Worm (Caenorhabditis elegans) whole organism, L2 larva: ENCODE results near the gene F21G4.5.

Experiments
- ZK546.5 ChIP-seq: sonication (generic microtip); optimal IDR thresholded peaks from 2 replicates; lab custom pipeline; 2017; ENCODE audit warnings: missing biosample characterization, missing genetic modification characterization
- aly-2 ChIP-seq: fragments of 150-350 bp; optimal IDR thresholded peaks from 2 replicates; lab custom pipeline; 2014; ENCODE audit warnings: missing biosample characterization, missing genetic modification characterization
- egl-27 ChIP-seq: sonication (generic microtip); optimal IDR thresholded peaks from 3 replicates; lab custom pipeline; 2017; ENCODE audit warnings: missing biosample characterization, missing genetic modification reagents, missing genetic modification characterization
- elt-1 ChIP-seq: fragments of 150-350 bp; optimal IDR thresholded peaks from 2 replicates; lab custom pipeline; 2014; ENCODE audit warnings: missing biosample characterization, missing genetic modification characterization
- elt-3 ChIP-seq: sonication (generic microtip); optimal IDR thresholded peaks from 2 replicates; lab custom pipeline; 2017; ENCODE audit warnings: missing biosample characterization, missing genetic modification characterization
- fos-1 ChIP-seq: fragments of 150-350 bp; optimal IDR thresholded peaks from 2 replicates; lab custom pipeline; 2014; ENCODE audit warnings: missing biosample characterization, missing genetic modification characterization
- lsy-2 ChIP-seq, 2 experiments: fragments of 150-350 bp in 1 of 2; sonication (generic microtip) in 1 of 2; optimal IDR thresholded peaks; 2 replicates each; lab custom pipeline; 2014 to 2017; ENCODE audit warnings: missing biosample characterization in 2 of 2, missing genetic modification characterization in 2 of 2
- nhr-129 ChIP-seq: fragments of 150-350 bp; optimal IDR thresholded peaks from 2 replicates; lab custom pipeline; 2014; ENCODE audit warnings: missing biosample characterization, missing genetic modification characterization
- nhr-23 ChIP-seq: fragments of 150-350 bp; optimal IDR thresholded peaks from 2 replicates; lab custom pipeline; 2014; ENCODE audit warnings: missing biosample characterization, missing genetic modification reagents, missing genetic modification characterization
- nhr-77 ChIP-seq: fragments of 150-350 bp; optimal IDR thresholded peaks from 2 replicates; lab custom pipeline; 2014; ENCODE audit warnings: missing biosample characterization, missing genetic modification characterization

ce11 chrX:9931362-9931761 is 25.4 kb downstream of the F21G4.5 start, which contains the start of gene nra-3:
- TF ChIP-seq nhr-129 (tag; lab: Kevin White, UChicago) (no peak), egl-27 (tag; lab: Kevin White, UChicago) (no peak), elt-1 (no peak), fos-1 (no peak), ZK546.5 (tag; lab: Kevin White, UChicago) (no peak), elt-3 (no peak), aly-2 (tag; lab: Kevin White, UChicago) (no peak), nhr-23 (tag; lab: Kevin White, UChicago) (no peak), lsy-2 (tag; optimal IDR thresholded peaks at IDR 0.05; lab: Kevin White, UChicago) (no peak), nhr-77 (tag; lab: Kevin White, UChicago) (no peak)
